Worm (Caenorhabditis elegans) whole organism, L2 larva: ENCODE data around the gene snx-17.

ENCODE experiments used
- C34F6.9 ChIP-seq: fragments of 150-350 bp; optimal IDR thresholded peaks from 2 replicates; lab custom pipeline; 2014; ENCODE audit warnings: missing biosample characterization, missing genetic modification characterization
- F13H6.1 ChIP-seq: sonication (generic microtip); optimal IDR thresholded peaks from 2 replicates; lab custom pipeline; 2016; ENCODE audit warnings: missing genetic modification characterization, missing compliant biosample characterization
- R02D3.7 ChIP-seq: fragments of 150-350 bp; optimal IDR thresholded peaks from 2 replicates; lab custom pipeline; 2014; ENCODE audit warnings: missing biosample characterization, missing genetic modification characterization
- Y55F3AM.14 ChIP-seq: fragments of 200-800 bp; sonication (Bioruptor generic); optimal IDR thresholded peaks from 2 replicates; lab custom pipeline; 2018; ENCODE audit warnings: mild to moderate bottlenecking, missing genetic modification characterization, missing compliant biosample characterization
- ZK546.5 ChIP-seq: sonication (generic microtip); optimal IDR thresholded peaks from 2 replicates; lab custom pipeline; 2017; ENCODE audit warnings: missing biosample characterization, missing genetic modification characterization
- alr-1 ChIP-seq: fragments of 150-350 bp; optimal IDR thresholded peaks from 2 replicates; lab custom pipeline; 2014; ENCODE audit warnings: missing biosample characterization, missing genetic modification characterization
- aly-2 ChIP-seq: fragments of 150-350 bp; optimal IDR thresholded peaks from 2 replicates; lab custom pipeline; 2014; ENCODE audit warnings: missing biosample characterization, missing genetic modification characterization
- ama-1 ChIP-seq: fragments of 150-350 bp; optimal IDR thresholded peaks from 2 replicates; lab custom pipeline; 2018; ENCODE audit warnings: inconsistent platforms
- blmp-1 ChIP-seq: sonication (generic microtip); optimal IDR thresholded peaks from 2 replicates; lab custom pipeline; 2017; ENCODE audit warnings: missing genetic modification characterization, mild to moderate bottlenecking, missing compliant biosample characterization, antibody characterized with exemption, moderate library complexity; ENCODE audit not compliant: insufficient read depth
- ceh-16 ChIP-seq: fragments of 150-350 bp; optimal IDR thresholded peaks from 2 replicates; lab custom pipeline; 2014; ENCODE audit warnings: missing biosample characterization, missing genetic modification characterization
- ceh-82 ChIP-seq: fragments of 150-350 bp; optimal IDR thresholded peaks from 2 replicates; lab custom pipeline; 2014; ENCODE audit warnings: missing biosample characterization, missing genetic modification characterization
- crh-2 ChIP-seq: sonication (generic microtip); optimal IDR thresholded peaks from 2 replicates; lab custom pipeline; 2017; ENCODE audit warnings: missing biosample characterization, missing genetic modification characterization
- dmd-4 ChIP-seq: sonication (generic microtip); optimal IDR thresholded peaks from 2 replicates; lab custom pipeline; 2017; ENCODE audit warnings: missing biosample characterization, missing genetic modification characterization
- egl-27 ChIP-seq: sonication (generic microtip); optimal IDR thresholded peaks from 3 replicates; lab custom pipeline; 2017; ENCODE audit warnings: missing biosample characterization, missing genetic modification reagents, missing genetic modification characterization
- elt-1 ChIP-seq: fragments of 150-350 bp; optimal IDR thresholded peaks from 2 replicates; lab custom pipeline; 2014; ENCODE audit warnings: missing biosample characterization, missing genetic modification characterization
- elt-3 ChIP-seq: sonication (generic microtip); optimal IDR thresholded peaks from 2 replicates; lab custom pipeline; 2017; ENCODE audit warnings: missing biosample characterization, missing genetic modification characterization
- fos-1 ChIP-seq: fragments of 150-350 bp; optimal IDR thresholded peaks from 2 replicates; lab custom pipeline; 2014; ENCODE audit warnings: missing biosample characterization, missing genetic modification characterization
- gmeb-1 ChIP-seq: fragments of 150-350 bp; optimal IDR thresholded peaks from 2 replicates; lab custom pipeline; 2014; ENCODE audit warnings: missing biosample characterization, missing genetic modification characterization
- lin-11 ChIP-seq: fragments of 150-350 bp; sonication (generic microtip); optimal IDR thresholded peaks from 2 replicates; lab custom pipeline; 2014; ENCODE audit warnings: missing biosample characterization, missing genetic modification characterization, inconsistent platforms, mixed read lengths
- lin-13 ChIP-seq: fragments of 150-350 bp; optimal IDR thresholded peaks from 2 replicates; lab custom pipeline; 2014; ENCODE audit warnings: missing biosample characterization, missing genetic modification reagents, missing genetic modification characterization
- lin-39 ChIP-seq: fragments of 150-350 bp; optimal IDR thresholded peaks from 2 replicates; lab custom pipeline; 2014; ENCODE audit warnings: missing biosample characterization, missing genetic modification reagents, missing genetic modification characterization
- lsy-2 ChIP-seq, 2 experiments: fragments of 150-350 bp in 1 of 2; sonication (generic microtip) in 1 of 2; optimal IDR thresholded peaks; 2 replicates each; lab custom pipeline; 2014 to 2017; ENCODE audit warnings: missing biosample characterization in 2 of 2, missing genetic modification characterization in 2 of 2
- mab-5 ChIP-seq: fragments of 150-350 bp; optimal IDR thresholded peaks from 2 replicates; lab custom pipeline; 2014; ENCODE audit warnings: missing biosample characterization, missing genetic modification characterization
- mbf-1 ChIP-seq: sonication (generic microtip); optimal IDR thresholded peaks from 2 replicates; lab custom pipeline; 2017; ENCODE audit warnings: missing biosample characterization, missing genetic modification characterization
- mdl-1 ChIP-seq, 2 experiments: fragments of 150-350 bp in 1 of 2; sonication (generic microtip) in 1 of 2; optimal IDR thresholded peaks; 2 replicates each; lab custom pipeline; 2017; ENCODE audit warnings: missing biosample characterization in 2 of 2, missing genetic modification characterization in 2 of 2
- nhr-10 ChIP-seq: sonication (generic microtip); optimal IDR thresholded peaks from 2 replicates; lab custom pipeline; 2017; ENCODE audit warnings: missing biosample characterization, missing genetic modification characterization
- nhr-11 ChIP-seq: fragments of 150-350 bp; optimal IDR thresholded peaks from 2 replicates; lab custom pipeline; 2014; ENCODE audit warnings: missing biosample characterization, missing genetic modification characterization
- nhr-12 ChIP-seq: fragments of 150-350 bp; optimal IDR thresholded peaks from 2 replicates; lab custom pipeline; 2014; ENCODE audit warnings: missing biosample characterization, missing genetic modification characterization
- nhr-129 ChIP-seq: fragments of 150-350 bp; optimal IDR thresholded peaks from 2 replicates; lab custom pipeline; 2014; ENCODE audit warnings: missing biosample characterization, missing genetic modification characterization
- nhr-21 ChIP-seq: fragments of 150-350 bp; optimal IDR thresholded peaks from 2 replicates; lab custom pipeline; 2014; ENCODE audit warnings: missing biosample characterization, missing genetic modification characterization
- nhr-23 ChIP-seq: fragments of 150-350 bp; optimal IDR thresholded peaks from 2 replicates; lab custom pipeline; 2014; ENCODE audit warnings: missing biosample characterization, missing genetic modification reagents, missing genetic modification characterization
- nhr-237 ChIP-seq: fragments of 150-350 bp; optimal IDR thresholded peaks from 2 replicates; lab custom pipeline; 2014; ENCODE audit warnings: missing biosample characterization, missing genetic modification characterization
- nhr-25 ChIP-seq: fragments of 150-350 bp; sonication (generic microtip); optimal IDR thresholded peaks from 3 replicates; lab custom pipeline; 2014; ENCODE audit warnings: missing biosample characterization, missing genetic modification characterization
- nhr-6 ChIP-seq: fragments of 150-350 bp; optimal IDR thresholded peaks from 2 replicates; lab custom pipeline; 2014; ENCODE audit warnings: missing biosample characterization, missing genetic modification characterization
- nhr-77 ChIP-seq: fragments of 150-350 bp; optimal IDR thresholded peaks from 2 replicates; lab custom pipeline; 2014; ENCODE audit warnings: missing biosample characterization, missing genetic modification characterization
- peb-1 ChIP-seq: fragments of 150-350 bp; optimal IDR thresholded peaks from 2 replicates; lab custom pipeline; 2014; ENCODE audit warnings: missing biosample characterization, missing genetic modification characterization
- sem-4 ChIP-seq: fragments of 150-350 bp; optimal IDR thresholded peaks from 2 replicates; lab custom pipeline; 2014; ENCODE audit warnings: missing biosample characterization, missing genetic modification reagents, missing genetic modification characterization
- skn-1 ChIP-seq: sonication (generic microtip); optimal IDR thresholded peaks from 2 replicates; lab custom pipeline; 2017; ENCODE audit warnings: missing biosample characterization, missing genetic modification characterization
- sma-3 ChIP-seq: sonication (generic microtip); optimal IDR thresholded peaks from 2 replicates; lab custom pipeline; 2016; ENCODE audit warnings: missing genetic modification reagents, missing genetic modification characterization, missing compliant biosample characterization
- sma-9 ChIP-seq, 2 experiments: fragments of 150-350 bp in 1 of 2; sonication (generic microtip) in 1 of 2; optimal IDR thresholded peaks; 2 replicates each; lab custom pipeline; 2014 to 2016; ENCODE audit warnings: missing genetic modification characterization in 2 of 2, mild to moderate bottlenecking in 1 of 2, missing biosample characterization in 1 of 2, missing compliant biosample characterization in 1 of 2, missing genetic modification reagents in 1 of 2, moderate library complexity in 1 of 2
- snpc-4 ChIP-seq: fragments of 150-350 bp; optimal IDR thresholded peaks from 2 replicates; lab custom pipeline; 2014; ENCODE audit warnings: missing biosample characterization, missing genetic modification characterization
- unc-39 ChIP-seq: fragments of 150-350 bp; optimal IDR thresholded peaks from 2 replicates; lab custom pipeline; 2014; ENCODE audit warnings: missing biosample characterization, missing genetic modification characterization
- unc-55 ChIP-seq: fragments of 150-350 bp; sonication (generic microtip); optimal IDR thresholded peaks from 3 replicates; lab custom pipeline; 2014; ENCODE audit warnings: missing biosample characterization, missing genetic modification reagents, missing genetic modification characterization
- unc-62 ChIP-seq: fragments of 150-350 bp; optimal IDR thresholded peaks from 2 replicates; lab custom pipeline; 2014; ENCODE audit warnings: missing biosample characterization, missing genetic modification reagents, missing genetic modification characterization
- zag-1 ChIP-seq: fragments of 150-350 bp; optimal IDR thresholded peaks from 2 replicates; lab custom pipeline; 2014; ENCODE audit warnings: missing biosample characterization, missing genetic modification characterization
- ztf-1 ChIP-seq: fragments of 200-800 bp; sonication (Bioruptor generic); conservative IDR thresholded peaks from 2 replicates; pipeline ENCODE4 v1.3.6; 2022; ENCODE audit warnings: missing genetic modification characterization, missing compliant biosample characterization
- ztf-11 ChIP-seq: sonication (generic microtip); optimal IDR thresholded peaks from 2 replicates; lab custom pipeline; 2017; ENCODE audit warnings: missing biosample characterization, missing genetic modification characterization
- ztf-4 ChIP-seq: fragments of 150-350 bp; optimal IDR thresholded peaks from 2 replicates; lab custom pipeline; 2014; ENCODE audit warnings: missing biosample characterization, missing genetic modification characterization

snx-17 gene

ce11 chrX:13169133-13169532 is 47.0 kb upstream of the snx-17 start (continued):
- peak; percentile 1 for TF ChIP-seq blmp-1
- TF ChIP-seq nhr-6 (tag; lab: Kevin White, UChicago): peak; percentile 34
- peak; percentile 93 for TF ChIP-seq nhr-129 (tag; lab: Kevin White, UChicago)
- peak; percentile 66 for TF ChIP-seq nhr-21 (tag; lab: Kevin White, UChicago)
- TF ChIP-seq unc-39: no peak

ce11 chrX:13165686-13166085 is 43.6 kb upstream of the snx-17 start:
- TF ChIP-seq ztf-4 (tag; lab: Kevin White, UChicago): no peak
- TF ChIP-seq skn-1 (tag; lab: Kevin White, UChicago): no peak
- TF ChIP-seq R02D3.7 (tag; lab: Kevin White, UChicago): no peak
- TF ChIP-seq nhr-129 (tag; lab: Kevin White, UChicago): no peak
- TF ChIP-seq unc-62 (GFP tag; lab: Kevin White, UChicago): no peak
- TF ChIP-seq elt-1 (tag; lab: Kevin White, UChicago): no peak
- no peak for TF ChIP-seq peb-1 (tag; lab: Kevin White, UChicago)
- TF ChIP-seq aly-2: no peak
- no peak for TF ChIP-seq lin-13 (GFP tag; lab: Kevin White, UChicago)
- peak; percentile 67 for TF ChIP-seq crh-2
- peak; percentile 63 for TF ChIP-seq gmeb-1 (tag; lab: Kevin White, UChicago)
- TF ChIP-seq dmd-4: no peak
- no peak for TF ChIP-seq ztf-11 (tag; lab: Kevin White, UChicago)
- TF ChIP-seq blmp-1: peak; percentile 47
- no peak for TF ChIP-seq ceh-82 (tag; lab: Kevin White, UChicago)
- TF ChIP-seq unc-55 (GFP tag; lab: Kevin White, UChicago): no peak
- TF ChIP-seq mdl-1 (tag; optimal IDR thresholded peaks at IDR 0.05; lab: Kevin White, UChicago): peak in 1 of 2 experiments; percentile 28
- peak; percentile 14 for TF ChIP-seq nhr-77 (tag; lab: Kevin White, UChicago)
- TF ChIP-seq fos-1 (tag; lab: Kevin White, UChicago): peak; percentile 96
- no peak for TF ChIP-seq snpc-4
- TF ChIP-seq nhr-237 (tag; lab: Kevin White, UChicago): no peak
- no peak for TF ChIP-seq ZK546.5 (tag; lab: Kevin White, UChicago)
- no peak for TF ChIP-seq C34F6.9 (tag; lab: Kevin White, UChicago)
- TF ChIP-seq nhr-12 (tag; lab: Kevin White, UChicago): no peak
- TF ChIP-seq mbf-1: no peak
- TF ChIP-seq elt-3 (tag; lab: Kevin White, UChicago): no peak
- TF ChIP-seq Y55F3AM.14 (GFP tag; lab: Kevin White, UChicago): no peak
- no peak for TF ChIP-seq lin-39 (tag; lab: Kevin White, UChicago)
- no peak for TF ChIP-seq unc-39
- TF ChIP-seq nhr-23 (tag; lab: Kevin White, UChicago): no peak
- no peak for TF ChIP-seq nhr-11 (tag; lab: Kevin White, UChicago)
- peak in 1 of 2 experiments; percentile 32 for TF ChIP-seq lsy-2 (tag; optimal IDR thresholded peaks at IDR 0.05; lab: Kevin White, UChicago)
- no peak for TF ChIP-seq alr-1 (tag; lab: Kevin White, UChicago)
- TF ChIP-seq nhr-21 (tag; lab: Kevin White, UChicago): peak; percentile 56
- TF ChIP-seq ama-1 (lab: Kevin White, UChicago): no peak
- no peak for TF ChIP-seq zag-1 (tag; lab: Kevin White, UChicago)
- TF ChIP-seq nhr-25 (tag; lab: Kevin White, UChicago): no peak
- no peak for TF ChIP-seq lin-11
- TF ChIP-seq F13H6.1 (tag; lab: Kevin White, UChicago): peak; percentile 64
- TF ChIP-seq ztf-1 (GFP tag; lab: Robert Waterston, UW): no peak
- no peak for TF ChIP-seq sem-4
- TF ChIP-seq sma-9 (GFP tag; optimal IDR thresholded peaks at IDR 0.05; lab: Kevin White, UChicago): peak; percentile 84
- TF ChIP-seq sma-9 (tag; optimal IDR thresholded peaks at IDR 0.05; lab: Kevin White, UChicago): no peak
- TF ChIP-seq egl-27 (tag; lab: Kevin White, UChicago): peak; percentile 75
- no peak for TF ChIP-seq mab-5 (tag; lab: Kevin White, UChicago)
- peak; percentile 55 for TF ChIP-seq sma-3 (GFP tag; lab: Kevin White, UChicago)
- no peak for TF ChIP-seq nhr-10 (tag; lab: Kevin White, UChicago)
- TF ChIP-seq ceh-16 (tag; lab: Kevin White, UChicago): no peak
- no peak for TF ChIP-seq nhr-6 (tag; lab: Kevin White, UChicago)
